In genomic region chr2L:4887382-4888219, dm6 we compare ENCODE assay signal across 3 fruit fly cellular contexts.
A peak's percentile ranks its signal among the peaks of the same experiment; 100 is the strongest.
TF ChIP-seq lines count a peak whose summit lies in the region.

No protein-coding gene starts in this region.

TF ChIP-seq in whole organism, embryonic, 481 proteins besides CTCF, POLR2A, EP300 and RAD21 (continued from another document and continues in another):
- TF ChIP-seq E2f2 (GFP tag; IDR thresholded peaks at IDR 0.05; lab: Robert Waterston, UW) (no peak), tio (GFP tag; optimal IDR thresholded peaks at IDR 0.05; lab: Kevin White, UChicago) (peak; percentile 58), sna (GFP tag; IDR thresholded peaks at IDR 0.05; lab: Robert Waterston, UW; ENCODE audit: partially characterized antibody) (no peak), CG12769 (tag; optimal IDR thresholded peaks at IDR 0.05; lab: Kevin White, UChicago) (peak; percentile 69), CG16815 (GFP tag; optimal IDR thresholded peaks at IDR 0.05; lab: Kevin White, UChicago) (peak; percentile 57), Xrp1 (GFP tag; IDR thresholded peaks at IDR 0.05; lab: Robert Waterston, UW) (peak; percentile 77), sens-2 (GFP tag; IDR thresholded peaks at IDR 0.05; lab: Robert Waterston, UW) (peak; percentile 50; the same call in 1 of the 2 replicates), Dip2 (GFP tag; IDR thresholded peaks at IDR 0.05; lab: Robert Waterston, UW) (no peak), Ets97D (GFP tag; optimal IDR thresholded peaks at IDR 0.05; lab: Kevin White, UChicago) (no peak), CG12299 (tag; optimal IDR thresholded peaks at IDR 0.05; lab: Kevin White, UChicago) (no peak), CG2678 (tag; optimal IDR thresholded peaks at IDR 0.05; lab: Kevin White, UChicago) (peak; percentile 68), CG12744 (GFP tag; optimal IDR thresholded peaks at IDR 0.05; lab: Kevin White, UChicago) (no peak), CG8765 (GFP tag; IDR thresholded peaks at IDR 0.05; lab: Robert Waterston, UW) (0 out of 2 replicates have a peak, but pooled peaks have one; percentile 42), lilli (GFP tag; optimal IDR thresholded peaks at IDR 0.05; lab: Kevin White, UChicago) (peak; percentile 45), ac (GFP tag; optimal IDR thresholded peaks at IDR 0.05; lab: Kevin White, UChicago) (no peak), btn (GFP tag; optimal IDR thresholded peaks at IDR 0.05; lab: Kevin White, UChicago) (no peak), wor (GFP tag; IDR thresholded peaks at IDR 0.05; lab: Robert Waterston, UW) (peak; percentile 32), ftz-f1 (GFP tag; optimal IDR thresholded peaks at IDR 0.05; lab: Kevin White, UChicago) (peak; percentile 17), pb (GFP tag; optimal IDR thresholded peaks at IDR 0.05; lab: Kevin White, UChicago) (no peak), CG9437 (GFP tag; optimal IDR thresholded peaks at IDR 0.05; lab: Kevin White, UChicago) (peak; percentile 3), CG34422 (GFP tag; IDR thresholded peaks at IDR 0.05; lab: Robert Waterston, UW) (peak; percentile 59), YL-1 (GFP tag; optimal IDR thresholded peaks at IDR 0.05; lab: Kevin White, UChicago) (no peak), sisA (GFP tag; IDR thresholded peaks at IDR 0.05; lab: Robert Waterston, UW) (peak; percentile 63), mam (GFP tag; optimal IDR thresholded peaks at IDR 0.05; lab: Kevin White, UChicago) (peak; percentile 30), Blimp-1 (GFP tag; optimal IDR thresholded peaks at IDR 0.05; lab: Kevin White, UChicago) (peak; percentile 19), Oli (tag; optimal IDR thresholded peaks at IDR 0.05; lab: Kevin White, UChicago) (peak; percentile 70), Rx (GFP tag; IDR thresholded peaks at IDR 0.05; lab: Robert Waterston, UW) (peak; percentile 51; the same call in 1 of the 2 replicates), danr (GFP tag; IDR thresholded peaks at IDR 0.05; lab: Robert Waterston, UW) (peak; percentile 59), CG3995 (GFP tag; optimal IDR thresholded peaks at IDR 0.05; lab: Kevin White, UChicago) (no peak), Pdp1 (GFP tag; optimal IDR thresholded peaks at IDR 0.05; lab: Kevin White, UChicago) (peak; percentile 0 to 23), CG30020 (tag; optimal IDR thresholded peaks at IDR 0.05; lab: Kevin White, UChicago) (no peak), fd96Cb (tag; optimal IDR thresholded peaks at IDR 0.05; lab: Kevin White, UChicago) (peak; percentile 45), CG6175 (GFP tag; IDR thresholded peaks at IDR 0.05; lab: Robert Waterston, UW) (peak; percentile 45; the same call in 1 of the 3 replicates), CG16779 (GFP tag; IDR thresholded peaks at IDR 0.05; lab: Robert Waterston, UW) (no peak), CG12236 (GFP tag; optimal IDR thresholded peaks at IDR 0.05; lab: Kevin White, UChicago) (no peak), CG5180 (GFP tag; optimal IDR thresholded peaks at IDR 0.05; lab: Kevin White, UChicago) (peak; percentile 10), Rfx (GFP tag; IDR thresholded peaks at IDR 0.05; lab: Robert Waterston, UW) (peak; percentile 80), org-1 (GFP tag; optimal IDR thresholded peaks at IDR 0.05; lab: Kevin White, UChicago) (peak; percentile 14), CG1603 (tag; optimal IDR thresholded peaks at IDR 0.05; lab: Kevin White, UChicago) (peak; percentile 85), CG11398 (GFP tag; optimal IDR thresholded peaks at IDR 0.05; lab: Kevin White, UChicago) (no peak), MBD-R2 (GFP tag; IDR thresholded peaks at IDR 0.05; lab: Robert Waterston, UW) (0 out of 2 replicates have a peak, but pooled peaks have one; percentile 9), kay (GFP tag; optimal IDR thresholded peaks at IDR 0.05; lab: Kevin White, UChicago) (no peak), gce (GFP tag; IDR thresholded peaks at IDR 0.05; lab: Robert Waterston, UW) (peak; percentile 41; the same call in 1 of the 3 replicates), CG13894 (tag; optimal IDR thresholded peaks at IDR 0.05; lab: Kevin White, UChicago) (no peak)

TF ChIP-seq in whole organism, prepupa, 60 proteins besides CTCF, POLR2A, EP300 and RAD21 (continued from another document):
- TF ChIP-seq Sox14 (GFP tag; optimal IDR thresholded peaks at IDR 0.05; lab: Kevin White, UChicago) (peak; percentile 85), CG31627 (GFP tag; optimal IDR thresholded peaks at IDR 0.05; lab: Kevin White, UChicago) (peak; percentile 87), spab (GFP tag; optimal IDR thresholded peaks at IDR 0.05; lab: Kevin White, UChicago) (peak; percentile 85), CG15336 (GFP tag; IDR thresholded peaks at IDR 0.05; lab: Robert Waterston, UW) (peak; percentile 94), dac (GFP tag; optimal IDR thresholded peaks at IDR 0.05; lab: Kevin White, UChicago) (peak; percentile 83), Ets21C (GFP tag; optimal IDR thresholded peaks at IDR 0.05; lab: Kevin White, UChicago) (peak; percentile 80), lz (GFP tag; optimal IDR thresholded peaks at IDR 0.05; lab: Kevin White, UChicago) (peak; percentile 87), CG10669 (GFP tag; optimal IDR thresholded peaks at IDR 0.05; lab: Kevin White, UChicago) (peak; percentile 91), esn (GFP tag; optimal IDR thresholded peaks at IDR 0.05; lab: Kevin White, UChicago) (peak; percentile 89), CG34406 (GFP tag; optimal IDR thresholded peaks at IDR 0.05; lab: Kevin White, UChicago) (peak; percentile 92), fd85E (GFP tag; optimal IDR thresholded peaks at IDR 0.05; lab: Kevin White, UChicago) (peak; percentile 54), CG10631 (GFP tag; optimal IDR thresholded peaks at IDR 0.05; lab: Kevin White, UChicago) (peak; percentile 94), CG6792 (GFP tag; optimal IDR thresholded peaks at IDR 0.05; lab: Kevin White, UChicago) (peak; percentile 89), CG9139 (GFP tag; optimal IDR thresholded peaks at IDR 0.05; lab: Kevin White, UChicago) (peak; percentile 89), Met (GFP tag; optimal IDR thresholded peaks at IDR 0.05; lab: Kevin White, UChicago) (peak; percentile 83), salr (GFP tag; optimal IDR thresholded peaks at IDR 0.05; lab: Kevin White, UChicago) (peak; percentile 80 to 91), topi (GFP tag; optimal IDR thresholded peaks at IDR 0.05; lab: Kevin White, UChicago) (peak; percentile 89), Sox102F (GFP tag; optimal IDR thresholded peaks at IDR 0.05; lab: Kevin White, UChicago) (peak; percentile 85), CG32006 (GFP tag; optimal IDR thresholded peaks at IDR 0.05; lab: Kevin White, UChicago) (peak; percentile 92), Eip93F (GFP tag; optimal IDR thresholded peaks at IDR 0.05; lab: Kevin White, UChicago) (peak; percentile 39), CG6808 (GFP tag; optimal IDR thresholded peaks at IDR 0.05; lab: Kevin White, UChicago) (peak; percentile 92), cyc (GFP tag; optimal IDR thresholded peaks at IDR 0.05; lab: Kevin White, UChicago) (peak; percentile 88), pdm3 (GFP tag; optimal IDR thresholded peaks at IDR 0.05; lab: Kevin White, UChicago) (peak; percentile 89), Eip78C (GFP tag; lab: Kevin White, UChicago) (peak; percentile 98), Blimp-1 (GFP tag; optimal IDR thresholded peaks at IDR 0.05; lab: Kevin White, UChicago) (peak; percentile 66), Gug (GFP tag; IDR thresholded peaks at IDR 0.05; lab: Robert Waterston, UW) (peak; percentile 94), Hr4 (GFP tag; optimal IDR thresholded peaks at IDR 0.05; lab: Kevin White, UChicago) (peak; percentile 92), CG8119 (GFP tag; IDR thresholded peaks at IDR 0.05; lab: Robert Waterston, UW) (peak; percentile 94), ss (GFP tag; optimal IDR thresholded peaks at IDR 0.05; lab: Kevin White, UChicago) (peak; percentile 89 to 92), CG16779 (tag; optimal IDR thresholded peaks at IDR 0.05; lab: Kevin White, UChicago) (peak; percentile 76), CG6276 (GFP tag; optimal IDR thresholded peaks at IDR 0.05; lab: Kevin White, UChicago) (peak; percentile 78), CG7368 (GFP tag; optimal IDR thresholded peaks at IDR 0.05; lab: Kevin White, UChicago) (peak; percentile 85), net (GFP tag; optimal IDR thresholded peaks at IDR 0.05; lab: Kevin White, UChicago) (peak; percentile 87), CG8319 (GFP tag; optimal IDR thresholded peaks at IDR 0.05; lab: Kevin White, UChicago) (peak; percentile 89), vri (GFP tag; optimal IDR thresholded peaks at IDR 0.05; lab: Kevin White, UChicago) (peak; percentile 77), CG11294 (GFP tag; IDR thresholded peaks at IDR 0.05; lab: Robert Waterston, UW) (peak; percentile 90), acj6 (GFP tag; optimal IDR thresholded peaks at IDR 0.05; lab: Kevin White, UChicago) (peak; percentile 94), CG3919 (GFP tag; optimal IDR thresholded peaks at IDR 0.05; lab: Kevin White, UChicago) (peak; percentile 93), OdsH (GFP tag; optimal IDR thresholded peaks at IDR 0.05; lab: Kevin White, UChicago) (peak; percentile 95)

TF ChIP-seq in whole organism, wandering third instar larva, 38 proteins besides CTCF, POLR2A, EP300 and RAD21 (continued from another document):
- TF ChIP-seq Rel (GFP tag; optimal IDR thresholded peaks at IDR 0.05; lab: Kevin White, UChicago) (no peak), Rel (tag; optimal IDR thresholded peaks at IDR 0.05; lab: Kevin White, UChicago) (peak; percentile 73), foxo (GFP tag; optimal IDR thresholded peaks at IDR 0.05; lab: Kevin White, UChicago) (peak in 1 of 2 experiments; percentile 91), Vsx2 (GFP tag; optimal IDR thresholded peaks at IDR 0.05; lab: Kevin White, UChicago; ENCODE audit: partially characterized antibody) (no peak), woc (GFP tag; optimal IDR thresholded peaks at IDR 0.05; lab: Kevin White, UChicago) (peak; percentile 65), jim (GFP tag; optimal IDR thresholded peaks at IDR 0.05; lab: Kevin White, UChicago) (no peak), Abd-B (GFP tag; optimal IDR thresholded peaks at IDR 0.05; lab: Kevin White, UChicago) (no peak), dsf (GFP tag; optimal IDR thresholded peaks at IDR 0.05; lab: Kevin White, UChicago; ENCODE audit: borderline replicate concordance) (peak; percentile 81), h (GFP tag; optimal IDR thresholded peaks at IDR 0.05; lab: Kevin White, UChicago) (peak; percentile 94), Myc (optimal IDR thresholded peaks at IDR 0.05; lab: Kevin White, UChicago) (no peak), tai (GFP tag; optimal IDR thresholded peaks at IDR 0.05; lab: Kevin White, UChicago) (peak; percentile 82), CrebA (GFP tag; optimal IDR thresholded peaks at IDR 0.05; lab: Kevin White, UChicago; ENCODE audit: borderline replicate concordance) (no peak), rgr (GFP tag; optimal IDR thresholded peaks at IDR 0.05; lab: Kevin White, UChicago) (peak; percentile 93)
